Worm (Caenorhabditis elegans) whole organism, L1 larva: ENCODE results near the gene arc-1.

ENCODE experiments used
- C16A3.4 ChIP-seq: fragments of 150-350 bp; optimal IDR thresholded peaks from 2 replicates; lab custom pipeline; 2014; ENCODE audit warnings: missing biosample characterization, missing genetic modification characterization
- Y116A8C.19 ChIP-seq: sonication (generic microtip); optimal IDR thresholded peaks from 2 replicates; lab custom pipeline; 2016; ENCODE audit warnings: missing compliant biosample characterization, missing genetic modification characterization, borderline replicate concordance
- aha-1 ChIP-seq: fragments of 150-350 bp; optimal IDR thresholded peaks from 2 replicates; lab custom pipeline; 2014; ENCODE audit warnings: missing biosample characterization, missing genetic modification characterization
- aly-2 ChIP-seq: fragments of 150-350 bp; optimal IDR thresholded peaks from 2 replicates; lab custom pipeline; 2014; ENCODE audit warnings: missing biosample characterization, missing genetic modification characterization
- ama-1 ChIP-seq: fragments of 150-350 bp; optimal IDR thresholded peaks from 2 replicates; lab custom pipeline; 2014
- blmp-1 ChIP-seq: fragments of 150-350 bp; optimal IDR thresholded peaks from 2 replicates; lab custom pipeline; 2014; ENCODE audit warnings: missing biosample characterization, missing genetic modification characterization
- ceh-82 ChIP-seq, 3 experiments: fragments of 150-350 bp in 1 of 3; sonication (generic microtip) in 2 of 3; optimal IDR thresholded peaks; 2 replicates each; lab custom pipeline; 2014 to 2017; ENCODE audit warnings: missing biosample characterization in 3 of 3, missing genetic modification characterization in 3 of 3
- ceh-88 ChIP-seq: fragments of 200-800 bp; sonication (Bioruptor generic); IDR thresholded peaks from 2 replicates; pipeline ENCODE4 v1.3.6; 2022; ENCODE audit warnings: missing genetic modification characterization, missing compliant biosample characterization
- ceh-90 ChIP-seq: sonication (generic microtip); optimal IDR thresholded peaks from 2 replicates; lab custom pipeline; 2016; ENCODE audit warnings: missing genetic modification characterization, missing compliant biosample characterization
- ces-1 ChIP-seq: fragments of 150-350 bp; optimal IDR thresholded peaks from 2 replicates; lab custom pipeline; 2014; ENCODE audit warnings: missing biosample characterization, missing genetic modification reagents, missing genetic modification characterization
- dpl-1 ChIP-seq, 3 experiments: fragments of 150-350 bp in 2 of 3; sonication (generic microtip) in 1 of 3; optimal IDR thresholded peaks; 2 replicates each; lab custom pipeline; 2014 to 2017; ENCODE audit warnings: missing biosample characterization in 3 of 3, missing genetic modification characterization in 3 of 3, missing genetic modification reagents in 3 of 3
- dsc-1 ChIP-seq: sonication (generic microtip); optimal IDR thresholded peaks from 2 replicates; lab custom pipeline; 2016; ENCODE audit warnings: mild to moderate bottlenecking, missing genetic modification characterization, missing compliant biosample characterization
- efl-3 ChIP-seq: fragments of 200-800 bp; sonication (Bioruptor generic); optimal IDR thresholded peaks from 2 replicates; lab custom pipeline; 2018; ENCODE audit warnings: mild to moderate bottlenecking, missing genetic modification characterization, missing compliant biosample characterization
- egl-27 ChIP-seq, 2 experiments: fragments of 150-350 bp in 1 of 2; sonication (generic microtip); optimal IDR thresholded peaks; 3 replicates each; lab custom pipeline; 2017 to 2018; ENCODE audit warnings: missing biosample characterization in 2 of 2, missing genetic modification characterization in 2 of 2, missing genetic modification reagents in 2 of 2
- elt-2 ChIP-seq: sonication (generic microtip); optimal IDR thresholded peaks from 2 replicates; lab custom pipeline; 2016; ENCODE audit warnings: missing genetic modification characterization, mild to moderate bottlenecking, inconsistent platforms, missing compliant biosample characterization, missing genetic modification reagents
- ets-5 ChIP-seq: fragments of 200-800 bp; sonication (Bioruptor generic); IDR thresholded peaks from 2 replicates; pipeline ENCODE4 v1.3.6; 2022; ENCODE audit warnings: missing genetic modification characterization, missing compliant biosample characterization
- fkh-10 ChIP-seq: sonication (generic microtip); optimal IDR thresholded peaks from 2 replicates; lab custom pipeline; 2017; ENCODE audit warnings: missing biosample characterization, missing genetic modification reagents, missing genetic modification characterization
- fkh-4 ChIP-seq: sonication (generic microtip); optimal IDR thresholded peaks from 2 replicates; lab custom pipeline; 2016; ENCODE audit warnings: missing compliant biosample characterization, missing genetic modification characterization, borderline replicate concordance
- fkh-8 ChIP-seq: sonication (generic microtip); optimal IDR thresholded peaks from 2 replicates; lab custom pipeline; 2016; ENCODE audit warnings: mild to moderate bottlenecking, missing genetic modification characterization, missing compliant biosample characterization
- fos-1 ChIP-seq: fragments of 150-350 bp; optimal IDR thresholded peaks from 2 replicates; lab custom pipeline; 2014; ENCODE audit warnings: missing biosample characterization, missing genetic modification characterization
- grh-1 ChIP-seq: fragments of 200-800 bp; sonication (Bioruptor generic); IDR thresholded peaks from 2 replicates; pipeline ENCODE4 v1.3.6; 2022; ENCODE audit warnings: missing genetic modification reagents, missing genetic modification characterization, missing compliant biosample characterization
- hlh-17 ChIP-seq: fragments of 200-800 bp; sonication (Bioruptor generic); optimal IDR thresholded peaks from 2 replicates; lab custom pipeline; 2018; ENCODE audit warnings: missing genetic modification characterization, mild to moderate bottlenecking, missing compliant biosample characterization, moderate library complexity, borderline replicate concordance
- hlh-4 ChIP-seq: sonication (generic microtip); optimal IDR thresholded peaks from 2 replicates; lab custom pipeline; 2016; ENCODE audit warnings: mild to moderate bottlenecking, missing genetic modification characterization, missing compliant biosample characterization
- hpl-2 ChIP-seq: fragments of 150-350 bp; optimal IDR thresholded peaks from 2 replicates; lab custom pipeline; 2014; ENCODE audit warnings: missing biosample characterization, missing genetic modification reagents, missing genetic modification characterization
- isw-1 ChIP-seq: fragments of 200-800 bp; sonication (Bioruptor generic); IDR thresholded peaks from 2 replicates; pipeline ENCODE4 v1.3.6; 2022; ENCODE audit warnings: missing genetic modification characterization, missing compliant biosample characterization
- jun-1 ChIP-seq: fragments of 150-350 bp; optimal IDR thresholded peaks from 2 replicates; lab custom pipeline; 2014; ENCODE audit warnings: missing biosample characterization, missing genetic modification reagents, missing genetic modification characterization
- lin-13 ChIP-seq: fragments of 150-350 bp; optimal IDR thresholded peaks from 2 replicates; lab custom pipeline; 2014; ENCODE audit warnings: missing biosample characterization, missing genetic modification reagents, missing genetic modification characterization
- lin-14 ChIP-seq: fragments of 200-800 bp; sonication (Bioruptor generic); optimal IDR thresholded peaks from 2 replicates; lab custom pipeline; 2018; ENCODE audit warnings: mild to moderate bottlenecking, missing genetic modification characterization, moderate library complexity, missing compliant biosample characterization
- lin-39 ChIP-seq: fragments of 150-350 bp; optimal IDR thresholded peaks from 2 replicates; lab custom pipeline; 2014; ENCODE audit warnings: missing biosample characterization, missing genetic modification reagents, missing genetic modification characterization
- lsy-2 ChIP-seq, 2 experiments: fragments of 150-350 bp; optimal IDR thresholded peaks; 2 replicates each; lab custom pipeline; 2014; ENCODE audit warnings: missing biosample characterization in 2 of 2, missing genetic modification characterization in 2 of 2
- mab-9 ChIP-seq: fragments of 200-800 bp; sonication (Bioruptor generic); IDR thresholded peaks from 2 replicates; pipeline ENCODE4 v1.3.6; 2022; ENCODE audit warnings: missing genetic modification reagents, missing genetic modification characterization, missing compliant biosample characterization
- mef-2 ChIP-seq: fragments of 150-350 bp; optimal IDR thresholded peaks from 2 replicates; lab custom pipeline; 2014; ENCODE audit warnings: missing biosample characterization, missing genetic modification characterization
- nhr-11 ChIP-seq: fragments of 150-350 bp; optimal IDR thresholded peaks from 2 replicates; lab custom pipeline; 2014; ENCODE audit warnings: missing biosample characterization, missing genetic modification characterization
- nhr-20 ChIP-seq: sonication (generic microtip); optimal IDR thresholded peaks from 2 replicates; lab custom pipeline; 2016; ENCODE audit warnings: mild to moderate bottlenecking, missing genetic modification characterization, missing compliant biosample characterization
- nhr-237 ChIP-seq: fragments of 150-350 bp; optimal IDR thresholded peaks from 2 replicates; lab custom pipeline; 2014; ENCODE audit warnings: missing biosample characterization, missing genetic modification characterization
- nhr-47 ChIP-seq: sonication (generic microtip); optimal IDR thresholded peaks from 2 replicates; lab custom pipeline; 2016; ENCODE audit warnings: mild to moderate bottlenecking, missing genetic modification characterization, moderate library complexity, missing compliant biosample characterization
- nhr-76 ChIP-seq: sonication (generic microtip); optimal IDR thresholded peaks from 2 replicates; lab custom pipeline; 2017; ENCODE audit warnings: missing biosample characterization, missing genetic modification characterization
- nhr-77 ChIP-seq: fragments of 150-350 bp; optimal IDR thresholded peaks from 2 replicates; lab custom pipeline; 2014; ENCODE audit warnings: missing biosample characterization, missing genetic modification characterization
- nhr-85 ChIP-seq: sonication (generic microtip); peaks from one replicate; lab custom pipeline; 2016; ENCODE audit warnings: missing genetic modification characterization, inconsistent platforms, missing compliant biosample characterization
- pag-3 ChIP-seq: sonication (generic microtip); optimal IDR thresholded peaks from 2 replicates; lab custom pipeline; 2017; ENCODE audit warnings: missing genetic modification characterization, mild to moderate bottlenecking, missing compliant biosample characterization, antibody characterized with exemption, borderline replicate concordance; ENCODE audit not compliant: insufficient read depth
- pax-3 ChIP-seq: fragments of 200-800 bp; sonication (Bioruptor generic); optimal IDR thresholded peaks from 2 replicates; lab custom pipeline; 2018; ENCODE audit warnings: mild to moderate bottlenecking, missing genetic modification characterization, moderate library complexity, missing compliant biosample characterization
- pqm-1 ChIP-seq: sonication (generic microtip); optimal IDR thresholded peaks from 3 replicates; lab custom pipeline; 2017; ENCODE audit warnings: missing biosample characterization, missing genetic modification characterization
- sox-4 ChIP-seq: sonication (generic microtip); optimal IDR thresholded peaks from 2 replicates; lab custom pipeline; 2016; ENCODE audit warnings: missing genetic modification characterization, missing compliant biosample characterization
- sptf-1 ChIP-seq: fragments of 150-350 bp; optimal IDR thresholded peaks from 2 replicates; lab custom pipeline; 2014; ENCODE audit warnings: missing biosample characterization, missing genetic modification characterization
- swsn-7 ChIP-seq: sonication (generic microtip); optimal IDR thresholded peaks from 2 replicates; lab custom pipeline; 2016; ENCODE audit warnings: missing genetic modification characterization, missing compliant biosample characterization
- tbx-2 ChIP-seq: sonication (generic microtip); optimal IDR thresholded peaks from 2 replicates; lab custom pipeline; 2016; ENCODE audit warnings: missing genetic modification characterization, missing compliant biosample characterization
- unc-130 ChIP-seq: fragments of 150-350 bp; optimal IDR thresholded peaks from 2 replicates; lab custom pipeline; 2017; ENCODE audit warnings: missing biosample characterization, missing genetic modification characterization, inconsistent platforms
- unc-30 ChIP-seq: sonication (generic microtip); optimal IDR thresholded peaks from 2 replicates; lab custom pipeline; 2017; ENCODE audit warnings: missing biosample characterization, missing genetic modification characterization
- unc-86 ChIP-seq: sonication (generic microtip); optimal IDR thresholded peaks from 2 replicates; lab custom pipeline; 2016; ENCODE audit warnings: missing genetic modification characterization, missing compliant biosample characterization
- unc-98 ChIP-seq: fragments of 200-800 bp; sonication (Bioruptor generic); IDR thresholded peaks from 2 replicates; pipeline ENCODE4 v1.3.6; 2022; ENCODE audit warnings: missing genetic modification characterization, missing compliant biosample characterization
- zag-1 ChIP-seq: fragments of 150-350 bp; optimal IDR thresholded peaks from 2 replicates; lab custom pipeline; 2014; ENCODE audit warnings: missing biosample characterization, missing genetic modification characterization
- ztf-11 ChIP-seq, 2 experiments: sonication (generic microtip); optimal IDR thresholded peaks; 2 replicates each; lab custom pipeline; 2016 to 2017; ENCODE audit warnings: missing genetic modification characterization in 2 of 2, missing biosample characterization in 1 of 2, missing compliant biosample characterization in 1 of 2

Gene arc-1

DNA sequence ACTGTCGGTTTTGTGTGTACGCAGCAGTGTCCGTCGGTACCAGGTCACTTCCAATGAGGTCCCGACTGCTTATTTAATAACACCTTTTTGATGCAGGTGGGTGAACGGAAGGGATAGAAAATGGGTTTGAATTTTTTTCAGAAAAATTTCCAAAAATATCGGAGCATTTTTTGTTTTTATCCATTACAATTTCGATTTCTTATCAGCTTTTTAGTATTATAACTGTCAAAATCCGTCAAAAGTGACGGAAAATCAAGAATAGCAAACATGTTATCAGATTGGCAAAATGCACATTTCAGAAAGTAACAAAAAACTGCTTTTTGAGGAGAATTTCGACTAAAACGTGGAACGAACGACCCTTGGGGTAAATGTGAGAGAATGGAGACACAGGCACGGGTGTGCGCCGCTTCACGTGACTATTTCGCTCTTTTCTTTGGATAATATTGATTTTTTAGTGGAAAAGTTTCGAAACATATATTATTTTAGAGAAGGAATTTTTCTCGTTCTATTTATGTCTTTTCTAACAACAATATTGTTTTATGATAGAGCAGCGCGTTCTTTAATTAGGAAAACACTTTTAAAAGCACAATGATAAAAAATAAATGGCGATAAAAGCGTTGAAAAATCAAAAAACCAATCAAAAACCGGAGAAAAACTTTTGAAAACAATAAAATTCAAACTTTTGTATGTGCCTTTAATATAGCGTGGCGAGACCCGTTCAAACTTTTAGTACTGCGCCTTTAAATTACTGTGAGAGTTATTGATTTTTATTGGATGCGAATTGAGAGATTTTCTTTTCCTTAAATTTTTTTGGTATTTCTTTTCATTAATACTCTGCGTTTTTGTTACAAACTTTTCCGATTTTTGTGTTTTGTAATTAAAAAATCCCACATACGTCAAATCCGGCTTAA is 27.6 kb upstream of the arc-1 start, which contains the start of gene sqv-8 (continued):
- TF ChIP-seq blmp-1 (tag; lab: Kevin White, UChicago), result peak; percentile 20
- TF ChIP-seq ceh-90 (tag; lab: Kevin White, UChicago), result no peak
- no peak for TF ChIP-seq pqm-1
- no peak for TF ChIP-seq swsn-7 (tag; lab: Kevin White, UChicago)
- TF ChIP-seq fkh-4 (tag; lab: Kevin White, UChicago), result no peak
- no peak for TF ChIP-seq aly-2 (tag; lab: Kevin White, UChicago)
- TF ChIP-seq hlh-17 (GFP tag; lab: Kevin White, UChicago), result no peak
- TF ChIP-seq zag-1 (tag; lab: Kevin White, UChicago), result no peak
- no peak for TF ChIP-seq unc-98 (GFP tag; lab: Robert Waterston, UW)
- no peak for TF ChIP-seq grh-1 (GFP tag; lab: Robert Waterston, UW)
- no peak for TF ChIP-seq Y116A8C.19 (tag; lab: Kevin White, UChicago)
- no peak for TF ChIP-seq ces-1 (GFP tag; lab: Kevin White, UChicago)
- TF ChIP-seq sptf-1 (tag; lab: Kevin White, UChicago), result no peak
- TF ChIP-seq egl-27 (tag; optimal IDR thresholded peaks at IDR 0.05; lab: Kevin White, UChicago), result no peak
- TF ChIP-seq tbx-2, result no peak
- peak; percentile 17 for TF ChIP-seq nhr-47 (tag; lab: Kevin White, UChicago)
- TF ChIP-seq ama-1, result no peak
- no peak for TF ChIP-seq nhr-76 (tag; lab: Kevin White, UChicago)
- no peak for TF ChIP-seq dsc-1 (tag; lab: Kevin White, UChicago)
- TF ChIP-seq fkh-10 (GFP tag; lab: Kevin White, UChicago), result no peak
- TF ChIP-seq ztf-11 (tag; optimal IDR thresholded peaks at IDR 0.05; lab: Kevin White, UChicago), result no peak
- no peak for TF ChIP-seq lin-39
- no peak for TF ChIP-seq ets-5 (GFP tag; lab: Robert Waterston, UW)
- no peak for TF ChIP-seq sox-4 (tag; lab: Kevin White, UChicago)
- no peak for TF ChIP-seq efl-3
- no peak for TF ChIP-seq nhr-237 (tag; lab: Kevin White, UChicago)
- TF ChIP-seq pax-3 (tag; lab: Kevin White, UChicago), result no peak
- TF ChIP-seq unc-86 (tag; lab: Kevin White, UChicago), result no peak
- TF ChIP-seq C16A3.4 (tag; lab: Kevin White, UChicago), result no peak
- TF ChIP-seq nhr-11, result no peak
- TF ChIP-seq hlh-4 (tag; lab: Kevin White, UChicago), result no peak
- TF ChIP-seq jun-1 (tag; lab: Kevin White, UChicago), result no peak
- no peak for TF ChIP-seq fos-1 (tag; lab: Kevin White, UChicago)
- TF ChIP-seq lin-14 (GFP tag; lab: Kevin White, UChicago), result peak; percentile 62
- no peak for TF ChIP-seq mab-9 (GFP tag; lab: Robert Waterston, UW)
- TF ChIP-seq lin-13 (GFP tag; lab: Kevin White, UChicago), result no peak
- TF ChIP-seq aha-1 (tag; lab: Kevin White, UChicago), result no peak
- TF ChIP-seq dpl-1 (GFP tag; optimal IDR thresholded peaks at IDR 0.05; lab: Kevin White, UChicago), result peak in 1 of 3 experiments; percentile 25
- TF ChIP-seq fkh-8, result no peak
- no peak for TF ChIP-seq nhr-77 (tag; lab: Kevin White, UChicago)
- no peak for TF ChIP-seq unc-130 (tag; lab: Kevin White, UChicago)
- no peak for TF ChIP-seq mef-2 (tag; lab: Kevin White, UChicago)
- no peak for TF ChIP-seq unc-30 (tag; lab: Kevin White, UChicago)
- no peak for TF ChIP-seq isw-1 (GFP tag; lab: Robert Waterston, UW)
- no peak for TF ChIP-seq hpl-2 (GFP tag; lab: Kevin White, UChicago)
- peak; percentile 39 for TF ChIP-seq nhr-20 (tag; lab: Kevin White, UChicago)
- no peak for TF ChIP-seq ceh-88
- no peak for TF ChIP-seq elt-2 (tag; lab: Kevin White, UChicago)
- peak in 1 of 3 experiments; percentile 6 for TF ChIP-seq ceh-82 (tag; optimal IDR thresholded peaks at IDR 0.05; lab: Kevin White, UChicago)
- peak; percentile 65 for TF ChIP-seq nhr-85 (tag; lab: Kevin White, UChicago)
- TF ChIP-seq pag-3, result no peak
- peak in 1 of 2 experiments; percentile 11 for TF ChIP-seq lsy-2 (tag; optimal IDR thresholded peaks at IDR 0.05; lab: Kevin White, UChicago)
